Fruit fly (Drosophila melanogaster): ENCODE results near the gene rempA.

- TF ChIP-seq br (GFP tag; optimal IDR thresholded peaks at IDR 0.05) (peak; percentile 74), Myc (optimal IDR thresholded peaks at IDR 0.05) (no peak), psq (GFP tag; optimal IDR thresholded peaks at IDR 0.05) (peak; percentile 55), jim (GFP tag; optimal IDR thresholded peaks at IDR 0.05) (no peak), dl (GFP tag; optimal IDR thresholded peaks at IDR 0.05; ENCODE audit: insufficient read depth in 1 of 2, partially characterized antibody in 2 of 2) (no peak), lola (GFP tag; optimal IDR thresholded peaks at IDR 0.05) (no peak), pan (optimal IDR thresholded peaks at IDR 0.05) (no peak), h (GFP tag; optimal IDR thresholded peaks at IDR 0.05) (peak; percentile 70), sage (GFP tag; optimal IDR thresholded peaks at IDR 0.05) (no peak)
These were observed 46.1 kb upstream of the rempA start for dm6 chr2L:606165-606564.
